Fruit fly (Drosophila melanogaster) S2 (cell line): ENCODE data around the gene Mco4.

ENCODE experiments used
- CG8478 ChIP-seq: fragments of >200 bp; optimal IDR thresholded peaks from 2 replicates; lab custom pipeline; 2018
- CTCF ChIP-seq, 2 experiments: fragments of >200 bp; optimal IDR thresholded peaks; 2 replicates each; lab custom pipeline; 2018

DNA sequence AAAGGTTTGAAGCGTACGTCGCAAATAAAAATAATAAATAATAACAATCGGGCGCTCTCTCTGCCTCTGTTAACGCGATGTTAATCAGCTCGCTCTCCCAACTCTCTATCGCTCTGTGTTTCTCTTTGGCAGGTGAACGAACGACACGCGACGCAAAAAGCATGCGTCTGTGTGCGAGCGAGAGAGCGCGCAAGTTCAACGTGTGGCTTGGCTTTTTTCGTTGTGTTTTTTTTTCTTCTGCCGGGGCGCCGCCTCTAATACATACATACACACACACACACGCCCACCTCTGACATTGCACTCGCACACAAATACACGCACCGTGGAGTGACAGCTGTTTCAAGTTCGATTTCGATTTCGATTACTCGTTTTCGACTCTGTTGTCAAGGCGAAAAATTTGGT lies 22.7 kb upstream of the Mco4 start:
- TF ChIP-seq CTCF (optimal IDR thresholded peaks at IDR 0.05; lab: Kevin White, UChicago) (no peak), CG8478 (lab: Kevin White, UChicago) (no peak)
